Fruit fly (Drosophila melanogaster): ENCODE results near the gene tai.

dm6 chr2L:9166399-9166980, at the start of gene tai, which contains the start of gene CG9586:
- TF ChIP-seq psq (optimal IDR thresholded peaks at IDR 0.05) (no peak), usp (GFP tag; optimal IDR thresholded peaks at IDR 0.05) (no peak), CG8478 (optimal IDR thresholded peaks at IDR 0.05) (no peak)

All from whole organism.